Worm (Caenorhabditis elegans): ENCODE data around the gene ttr-37.

ttr-37 gene

DNA sequence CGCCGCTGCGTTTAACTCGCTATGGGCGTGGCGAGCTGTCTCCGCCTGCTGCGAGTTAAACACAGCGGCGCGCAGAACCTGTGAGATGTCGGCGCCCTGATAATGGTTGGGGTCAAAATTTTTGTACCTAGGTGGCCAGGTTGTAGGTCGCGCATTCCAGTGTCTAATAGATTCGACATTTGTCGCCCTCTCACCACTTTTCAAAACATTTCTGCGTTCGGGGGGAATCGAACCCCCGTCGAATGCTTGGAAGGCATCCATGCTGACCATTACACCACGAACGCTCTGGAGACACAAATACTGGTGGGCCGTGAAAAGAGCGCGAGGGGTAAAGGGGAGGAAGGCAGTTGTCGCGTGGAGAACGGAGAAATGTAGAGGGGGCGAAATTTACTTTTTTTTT, 42.4 kb upstream of the ttr-37 start (continued):
- TF ChIP-seq ceh-9 (tag; optimal IDR thresholded peaks at IDR 0.05) (no peak), ceh-16 (tag; optimal IDR thresholded peaks at IDR 0.05) (no peak), elt-2 (tag; optimal IDR thresholded peaks at IDR 0.05) (peak; percentile 32), nhr-23 (tag; optimal IDR thresholded peaks at IDR 0.05) (peak; percentile 47), eor-1 (tag; optimal IDR thresholded peaks at IDR 0.05) (no peak), ztf-11 (tag; optimal IDR thresholded peaks at IDR 0.05) (no peak), unc-62 (GFP tag; optimal IDR thresholded peaks at IDR 0.05) (no peak), jun-1 (tag; optimal IDR thresholded peaks at IDR 0.05) (peak; percentile 44), ZK546.5 (tag; optimal IDR thresholded peaks at IDR 0.05) (no peak), nhr-28 (tag; optimal IDR thresholded peaks at IDR 0.05) (no peak), zag-1 (tag; optimal IDR thresholded peaks at IDR 0.05) (no peak), nhr-25 (tag; optimal IDR thresholded peaks at IDR 0.05) (peak; percentile 53), skn-1 (tag; optimal IDR thresholded peaks at IDR 0.05) (no peak), nfya-1 (tag; optimal IDR thresholded peaks at IDR 0.05; ENCODE audit: insufficient read depth) (peak; percentile 34), snpc-4 (tag; optimal IDR thresholded peaks at IDR 0.05) (no peak), fos-1 (tag; optimal IDR thresholded peaks at IDR 0.05) (no peak), ceh-28 (tag; optimal IDR thresholded peaks at IDR 0.05) (peak; percentile 29), aly-2 (tag; optimal IDR thresholded peaks at IDR 0.05) (no peak)

DNA sequence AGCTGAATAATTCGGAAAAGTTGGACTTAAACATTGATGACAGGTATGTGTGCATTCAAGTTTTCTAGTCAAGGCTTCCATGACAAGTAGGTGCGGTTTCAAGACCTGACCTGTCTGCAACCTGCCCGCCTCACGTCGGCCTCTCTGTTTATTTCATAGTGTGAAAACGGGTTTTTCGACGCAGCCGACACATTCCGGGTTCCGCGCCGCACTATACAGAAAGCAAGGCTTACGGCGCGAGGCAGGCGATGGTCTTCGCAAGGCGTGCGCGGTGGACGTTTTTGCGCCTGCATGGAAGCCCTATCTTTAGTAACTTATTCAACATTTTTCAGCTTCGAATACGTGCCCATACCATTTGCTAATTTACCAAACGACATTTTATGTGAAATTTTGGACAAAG, 35.5 kb upstream of the ttr-37 start:
- TF ChIP-seq unc-39 (tag; optimal IDR thresholded peaks at IDR 0.05) (no peak), zag-1 (tag; optimal IDR thresholded peaks at IDR 0.05) (no peak), nhr-12 (tag; optimal IDR thresholded peaks at IDR 0.05) (no peak), skn-1 (tag; optimal IDR thresholded peaks at IDR 0.05) (no peak), R02D3.7 (tag; optimal IDR thresholded peaks at IDR 0.05) (no peak)

DNA sequence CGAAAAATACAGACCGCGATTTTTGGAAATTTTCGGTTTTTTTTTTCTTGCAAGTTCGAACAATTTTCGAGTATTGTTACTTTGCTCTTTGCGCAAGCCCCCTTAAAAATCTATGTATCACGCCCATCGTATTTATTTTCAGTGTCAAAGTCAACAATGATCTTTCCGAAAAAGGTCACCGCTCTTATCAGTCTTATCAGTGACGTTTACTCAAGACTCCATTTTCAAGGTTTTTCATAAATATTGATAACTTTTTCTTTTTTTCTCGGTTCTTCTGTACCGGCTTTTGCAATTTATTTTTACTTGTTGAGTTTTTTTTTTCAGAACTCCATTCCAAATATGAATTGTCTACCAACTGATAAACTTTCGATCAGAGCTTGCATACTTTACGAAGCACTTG, 34.7 kb upstream of the ttr-37 start, which contains the start of gene fbxa-190:
TSS of gene fbxa-190 (plus strand) at position 325 of the 400 bp plus-strand sequence.
- TF ChIP-seq nhr-25 (tag; optimal IDR thresholded peaks at IDR 0.05) (no peak), lsy-12 (tag; optimal IDR thresholded peaks at IDR 0.05) (no peak), egl-5 (tag; optimal IDR thresholded peaks at IDR 0.05) (no peak), pha-4 (tag; optimal IDR thresholded peaks at IDR 0.05) (peak; percentile 41), nhr-43 (tag; optimal IDR thresholded peaks at IDR 0.05; ENCODE audit: poor library complexity, severe bottlenecking) (no peak), pqm-1 (tag; optimal IDR thresholded peaks at IDR 0.05) (peak; percentile 77), elt-2 (tag; optimal IDR thresholded peaks at IDR 0.05) (peak; percentile 67), ceh-28 (tag; optimal IDR thresholded peaks at IDR 0.05) (no peak), ceh-9 (tag; optimal IDR thresholded peaks at IDR 0.05) (no peak), elt-3 (tag; optimal IDR thresholded peaks at IDR 0.05) (no peak), egl-27 (tag; optimal IDR thresholded peaks at IDR 0.05) (no peak), lin-15B (tag; optimal IDR thresholded peaks at IDR 0.05) (no peak)

DNA sequence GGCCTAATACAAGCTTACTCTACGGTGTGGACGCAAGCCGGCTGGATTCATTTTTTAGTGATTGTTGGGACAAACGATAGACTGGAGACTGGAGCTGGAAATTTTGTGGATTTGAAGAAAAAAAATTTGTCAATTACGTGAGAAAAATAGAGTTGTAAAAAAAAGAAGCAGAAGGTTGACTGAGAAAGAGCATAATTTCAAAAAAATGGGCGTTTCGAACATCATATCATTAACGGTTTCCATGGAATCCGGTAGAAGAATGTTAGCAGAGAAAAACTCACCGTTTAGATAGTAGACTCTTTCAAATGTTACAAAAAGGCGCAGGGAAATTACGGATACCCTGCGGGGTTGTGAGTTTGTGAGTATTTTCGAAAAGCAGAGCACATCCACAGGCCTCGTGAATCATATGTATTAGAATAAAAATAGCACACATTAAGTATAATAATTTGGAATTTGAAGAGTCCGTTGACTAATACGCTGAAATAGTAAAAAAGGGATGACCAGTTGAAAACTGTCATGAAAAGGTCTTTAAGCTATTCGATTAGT, 33.8 kb upstream of the ttr-37 start, which contains the start of gene F56C3.7:
TSS of gene F56C3.7 (minus strand) at position 51 of the 546 bp plus-strand sequence.
- TF ChIP-seq mml-1 (tag; optimal IDR thresholded peaks at IDR 0.05) (no peak), nfya-1 (tag; optimal IDR thresholded peaks at IDR 0.05; ENCODE audit: insufficient read depth) (no peak), tbx-2 (tag; optimal IDR thresholded peaks at IDR 0.05) (peak; percentile 2), egl-27 (tag; optimal IDR thresholded peaks at IDR 0.05) (no peak), lsy-12 (tag; optimal IDR thresholded peaks at IDR 0.05) (no peak), nhr-77 (tag; optimal IDR thresholded peaks at IDR 0.05) (no peak), lin-15B (tag; optimal IDR thresholded peaks at IDR 0.05) (no peak), unc-62 (GFP tag; optimal IDR thresholded peaks at IDR 0.05) (no peak), ceh-28 (tag; optimal IDR thresholded peaks at IDR 0.05) (peak; percentile 10), elt-2 (tag; optimal IDR thresholded peaks at IDR 0.05) (peak; percentile 9), nhr-23 (tag; optimal IDR thresholded peaks at IDR 0.05) (no peak), skn-1 (tag; optimal IDR thresholded peaks at IDR 0.05) (no peak), nhr-237 (tag; optimal IDR thresholded peaks at IDR 0.05) (no peak), lin-39 (tag; optimal IDR thresholded peaks at IDR 0.05) (no peak), R02D3.7 (tag; optimal IDR thresholded peaks at IDR 0.05) (no peak), daf-12 (tag; optimal IDR thresholded peaks at IDR 0.05) (no peak), nhr-67 (tag; optimal IDR thresholded peaks at IDR 0.05) (no peak)
